Worm (Caenorhabditis elegans) whole organism, young adult: ENCODE measurements around the gene F58F12.1.

Source experiments
- F49E8.2 ChIP-seq: sonication (generic microtip); optimal IDR thresholded peaks from 3 replicates; lab custom pipeline; 2017; ENCODE audit warnings: missing genetic modification characterization, mild to moderate bottlenecking, missing compliant biosample characterization, antibody characterized with exemption, moderate library complexity; ENCODE audit not compliant: insufficient read depth
- Y95B8A.8 ChIP-seq: fragments of 200-800 bp; sonication (Bioruptor generic); IDR thresholded peaks from 2 replicates; pipeline ENCODE4 v1.3.6; 2022; ENCODE audit warnings: missing genetic modification reagents, missing genetic modification characterization, missing compliant biosample characterization
- ama-1 ChIP-seq, 3 experiments: fragments of 150-350 bp in 1 of 3; sonication (generic microtip) in 2 of 3; optimal IDR thresholded peaks; 2 replicates each; lab custom pipeline; 2014 to 2018; ENCODE audit warnings: missing biosample characterization in 2 of 3, missing genetic modification characterization in 2 of 3, missing genetic modification reagents in 2 of 3
- aptf-3 ChIP-seq: fragments of 200-800 bp; sonication (Bioruptor generic); IDR thresholded peaks from 2 replicates; pipeline ENCODE4 v1.3.6; 2022; ENCODE audit warnings: missing genetic modification characterization, missing compliant biosample characterization
- attf-3 ChIP-seq: fragments of 200-800 bp; sonication (Bioruptor generic); conservative IDR thresholded peaks from 2 replicates; pipeline ENCODE4 v1.3.6; 2022; ENCODE audit warnings: missing genetic modification reagents, missing genetic modification characterization, missing compliant biosample characterization
- cebp-1 ChIP-seq, 2 experiments: fragments of 200-800 bp in 1 of 2; sonication (Bioruptor generic) in 1 of 2; sonication (generic microtip) in 1 of 2; IDR thresholded peaks in 1 of 2; optimal IDR thresholded peaks in 1 of 2; 2 replicates each; pipeline versions ENCODE4 v1.3.6 to Lab custom; 2017 to 2022; ENCODE audit warnings: missing compliant biosample characterization in 2 of 2, missing genetic modification characterization in 2 of 2, mild to moderate bottlenecking in 1 of 2, missing genetic modification reagents in 1 of 2, moderate library complexity in 1 of 2
- cebp-2 ChIP-seq: fragments of 200-800 bp; sonication (Bioruptor generic); IDR thresholded peaks from 2 replicates; pipeline ENCODE4 v1.3.6; 2022; ENCODE audit warnings: missing genetic modification characterization, missing compliant biosample characterization
- dpff-1 ChIP-seq: sonication (generic microtip); optimal IDR thresholded peaks from 2 replicates; lab custom pipeline; 2017; ENCODE audit warnings: mild to moderate bottlenecking, missing genetic modification characterization, missing compliant biosample characterization
- efl-1 ChIP-seq: fragments of 150-350 bp; optimal IDR thresholded peaks from 2 replicates; lab custom pipeline; 2014; ENCODE audit warnings: missing biosample characterization, missing genetic modification reagents, missing genetic modification characterization
- egl-18 ChIP-seq: fragments of 200-800 bp; sonication (Bioruptor generic); IDR thresholded peaks from 2 replicates; pipeline ENCODE4 v1.3.6; 2022; ENCODE audit warnings: missing genetic modification reagents, missing genetic modification characterization, missing compliant biosample characterization
- egrh-3 ChIP-seq: fragments of 200-800 bp; sonication (Bioruptor generic); IDR thresholded peaks from 2 replicates; pipeline ENCODE4 v1.3.6; 2022; ENCODE audit warnings: missing genetic modification reagents, missing genetic modification characterization, missing compliant biosample characterization
- ekl-4 ChIP-seq: fragments of 200-800 bp; sonication (Bioruptor generic); IDR thresholded peaks from 2 replicates; pipeline ENCODE4 v1.3.6; 2022; ENCODE audit warnings: missing genetic modification reagents, missing genetic modification characterization, missing compliant biosample characterization
- fkh-3 ChIP-seq: sonication (generic microtip); optimal IDR thresholded peaks from 2 replicates; lab custom pipeline; 2016; ENCODE audit warnings: mild to moderate bottlenecking, missing genetic modification characterization, missing compliant biosample characterization
- hlh-12 ChIP-seq: sonication (generic microtip); optimal IDR thresholded peaks from 2 replicates; lab custom pipeline; 2016; ENCODE audit warnings: missing genetic modification characterization, missing compliant biosample characterization
- hlh-26 ChIP-seq: fragments of 200-800 bp; sonication (Bioruptor generic); conservative IDR thresholded peaks from 2 replicates; pipeline ENCODE4 v1.3.6; 2022; ENCODE audit warnings: missing genetic modification reagents, missing genetic modification characterization, missing compliant biosample characterization
- hsf-1 ChIP-seq: fragments of 200-800 bp; sonication (Bioruptor generic); IDR thresholded peaks from 2 replicates; pipeline ENCODE4 v1.3.6; 2022; ENCODE audit warnings: missing genetic modification reagents, missing genetic modification characterization, missing compliant biosample characterization
- madf-10 ChIP-seq: sonication (generic microtip); optimal IDR thresholded peaks from 2 replicates; lab custom pipeline; 2016; ENCODE audit warnings: mild to moderate bottlenecking, missing genetic modification characterization, missing compliant biosample characterization
- madf-3 ChIP-seq: fragments of 200-800 bp; sonication (Bioruptor generic); IDR thresholded peaks from 2 replicates; pipeline ENCODE4 v1.3.6; 2022; ENCODE audit warnings: missing genetic modification reagents, missing genetic modification characterization, missing compliant biosample characterization
- madf-6 ChIP-seq: fragments of 200-800 bp; sonication (Bioruptor generic); IDR thresholded peaks from 2 replicates; pipeline ENCODE4 v1.3.6; 2022; ENCODE audit warnings: missing genetic modification reagents, missing genetic modification characterization, missing compliant biosample characterization
- mel-28 ChIP-seq: sonication (generic microtip); optimal IDR thresholded peaks from 2 replicates; lab custom pipeline; 2016; ENCODE audit warnings: borderline replicate concordance, mild to moderate bottlenecking, missing genetic modification characterization, missing compliant biosample characterization
- nfya-2 ChIP-seq: fragments of 200-800 bp; sonication (Bioruptor generic); IDR thresholded peaks from 2 replicates; pipeline ENCODE4 v1.3.6; 2022; ENCODE audit warnings: missing genetic modification reagents, missing genetic modification characterization, missing compliant biosample characterization
- nhr-120 ChIP-seq: fragments of 200-800 bp; sonication (Bioruptor generic); IDR thresholded peaks from 2 replicates; pipeline ENCODE4 v1.3.6; 2022; ENCODE audit warnings: missing genetic modification characterization, missing compliant biosample characterization
- nhr-179 ChIP-seq: sonication (generic microtip); optimal IDR thresholded peaks from 2 replicates; lab custom pipeline; 2016; ENCODE audit warnings: mild to moderate bottlenecking, missing genetic modification characterization, missing compliant biosample characterization
- nhr-80 ChIP-seq: sonication (generic microtip); optimal IDR thresholded peaks from 2 replicates; lab custom pipeline; 2016; ENCODE audit warnings: missing genetic modification characterization, missing compliant biosample characterization
- sdz-38 ChIP-seq: sonication (generic microtip); optimal IDR thresholded peaks from 2 replicates; lab custom pipeline; 2016; ENCODE audit warnings: missing genotype, missing genetic modification characterization, missing compliant biosample characterization
- sea-2 ChIP-seq: fragments of 200-800 bp; sonication (Bioruptor generic); IDR thresholded peaks from 2 replicates; pipeline ENCODE4 v1.3.6; 2022; ENCODE audit warnings: missing genetic modification characterization, missing compliant biosample characterization
- snpc-3.4 ChIP-seq: sonication (generic microtip); optimal IDR thresholded peaks from 2 replicates; lab custom pipeline; 2017; ENCODE audit warnings: missing genetic modification characterization, mild to moderate bottlenecking, missing compliant biosample characterization, antibody characterized with exemption, moderate library complexity, missing genotype, missing genetic modification reagents
- snpc-4 ChIP-seq, 5 experiments: fragments of 150-350 bp in 1 of 5; sonication (generic microtip) in 4 of 5; optimal IDR thresholded peaks; 2 replicates each; lab custom pipeline; 2014 to 2018; ENCODE audit warnings: missing genetic modification characterization in 5 of 5, missing biosample characterization in 3 of 5, antibody characterized with exemption in 2 of 5, mild to moderate bottlenecking in 2 of 5, missing compliant biosample characterization in 2 of 5, missing genotype in 2 of 5, moderate library complexity in 2 of 5, missing genetic modification reagents in 1 of 5
- sptf-2 ChIP-seq: fragments of 200-800 bp; sonication (Bioruptor generic); optimal IDR thresholded peaks from 2 replicates; lab custom pipeline; 2018; ENCODE audit warnings: mild to moderate bottlenecking, missing genetic modification characterization, missing compliant biosample characterization
- zfh-2 ChIP-seq: fragments of 200-800 bp; sonication (Bioruptor generic); conservative IDR thresholded peaks from 2 replicates; pipeline ENCODE4 v1.3.6; 2022; ENCODE audit warnings: missing genetic modification reagents, missing genetic modification characterization, missing compliant biosample characterization
- zim-3 ChIP-seq: sonication (generic microtip); optimal IDR thresholded peaks from 2 replicates; lab custom pipeline; 2017; ENCODE audit warnings: mild to moderate bottlenecking, missing genetic modification characterization, moderate library complexity, missing compliant biosample characterization
- ztf-6 ChIP-seq: fragments of 200-800 bp; sonication (Bioruptor generic); IDR thresholded peaks from 2 replicates; pipeline ENCODE4 v1.3.6; 2022; ENCODE audit warnings: missing genetic modification reagents, missing genetic modification characterization, missing compliant biosample characterization

The F58F12.1 gene

ce11 chrII:6409098-6409497 lies 25.7 kb downstream of the F58F12.1 start:
- TF ChIP-seq aptf-3 (GFP tag; lab: Robert Waterston, UW) (no peak), ekl-4 (GFP tag; lab: Robert Waterston, UW) (no peak), ama-1 (optimal IDR thresholded peaks at IDR 0.05; lab: Kevin White, UChicago) (no peak), ama-1 (GFP tag; optimal IDR thresholded peaks at IDR 0.05; lab: Kevin White, UChicago) (no peak), attf-3 (GFP tag; lab: Robert Waterston, UW) (no peak), sea-2 (GFP tag; lab: Robert Waterston, UW) (no peak), fkh-3 (no peak), Y95B8A.8 (GFP tag; lab: Robert Waterston, UW) (no peak), F49E8.2 (tag; lab: Kevin White, UChicago) (no peak), cebp-1 (GFP tag; IDR thresholded peaks at IDR 0.05; lab: Robert Waterston, UW) (no peak), cebp-1 (tag; optimal IDR thresholded peaks at IDR 0.05; lab: Kevin White, UChicago) (no peak), cebp-2 (GFP tag; lab: Robert Waterston, UW) (no peak), nhr-179 (tag; lab: Kevin White, UChicago) (no peak)

- TF ChIP-seq efl-1 (GFP tag; lab: Kevin White, UChicago), result no peak
- TF ChIP-seq zim-3 (tag; lab: Kevin White, UChicago), result no peak
- no peak for TF ChIP-seq madf-6 (GFP tag; lab: Robert Waterston, UW)
- TF ChIP-seq nhr-179 (tag; lab: Kevin White, UChicago), result no peak
- TF ChIP-seq ama-1 (optimal IDR thresholded peaks at IDR 0.05; lab: Kevin White, UChicago), result no peak
- no peak for TF ChIP-seq ama-1 (GFP tag; optimal IDR thresholded peaks at IDR 0.05; lab: Kevin White, UChicago)
- TF ChIP-seq sptf-2 (GFP tag; lab: Kevin White, UChicago), result no peak
- TF ChIP-seq ztf-6 (GFP tag; lab: Robert Waterston, UW), result no peak
- no peak for TF ChIP-seq hlh-12 (tag; lab: Kevin White, UChicago)
- TF ChIP-seq snpc-4 (GFP tag; optimal IDR thresholded peaks at IDR 0.05; lab: Kevin White, UChicago), result no peak
- no peak for TF ChIP-seq snpc-4 (tag; optimal IDR thresholded peaks at IDR 0.05; lab: Kevin White, UChicago)
- no peak for TF ChIP-seq madf-3
- no peak for TF ChIP-seq hlh-26 (GFP tag; lab: Robert Waterston, UW)
Measured at ce11 chrII:6410181-6410580, 26.7 kb downstream of the F58F12.1 start, which contains the start of gene T25D10.4. Gene T25D10.4, minus strand, starts transcription at chrII:6410281.

ce11 chrII:6411660-6412451 lies 28.4 kb downstream of the F58F12.1 start:
- TF ChIP-seq egl-18 (GFP tag; lab: Robert Waterston, UW) (no peak), hsf-1 (GFP tag; lab: Robert Waterston, UW) (no peak), mel-28 (no peak), zfh-2 (GFP tag; lab: Robert Waterston, UW) (peak; percentile 72), snpc-3.4 (no peak), nhr-179 (tag; lab: Kevin White, UChicago) (no peak), aptf-3 (GFP tag; lab: Robert Waterston, UW) (no peak), sdz-38 (no peak), sea-2 (GFP tag; lab: Robert Waterston, UW) (no peak), nhr-120 (GFP tag; lab: Robert Waterston, UW) (no peak), egrh-3 (GFP tag; lab: Robert Waterston, UW) (0 out of 2 replicates have a peak, but pooled peaks have one; percentile 11), nfya-2 (no peak), madf-10 (no peak), nhr-80 (tag; lab: Kevin White, UChicago) (no peak), dpff-1 (tag; lab: Kevin White, UChicago) (no peak)
